Worm (Caenorhabditis elegans): ENCODE data around the gene F32D8.11.

- TF ChIP-seq nhr-48 (tag; optimal IDR thresholded peaks at IDR 0.05) (peak; percentile 64), Y5F2A.4 (GFP tag; optimal IDR thresholded peaks at IDR 0.05) (no peak), daf-16 (GFP tag; optimal IDR thresholded peaks at IDR 0.05) (no peak), daf-16 (tag; optimal IDR thresholded peaks at IDR 0.05) (peak; percentile 97), fkh-10 (GFP tag; optimal IDR thresholded peaks at IDR 0.05) (no peak), ZK337.2 (GFP tag; IDR thresholded peaks at IDR 0.05) (no peak), ZK546.5 (tag; optimal IDR thresholded peaks at IDR 0.05) (no peak), ceh-62 (tag; optimal IDR thresholded peaks at IDR 0.05) (no peak), mep-1 (tag; optimal IDR thresholded peaks at IDR 0.05) (no peak), jun-1 (tag; optimal IDR thresholded peaks at IDR 0.05) (no peak), rbr-2 (tag; optimal IDR thresholded peaks at IDR 0.05) (no peak), lin-13 (GFP tag; optimal IDR thresholded peaks at IDR 0.05) (no peak), ces-1 (GFP tag; optimal IDR thresholded peaks at IDR 0.05) (no peak), nhr-77 (tag; optimal IDR thresholded peaks at IDR 0.05) (peak; percentile 53), pqm-1 (tag; optimal IDR thresholded peaks at IDR 0.05) (peak; percentile 79)
Measured at ce11 chrV:10877808-10878600, 10.9 kb downstream of the F32D8.11 start.
